Fruit fly (Drosophila melanogaster) whole organism: ENCODE measurements around the gene CG43799.

Experiments used
- Dll ChIP-seq: fragments of >200 bp; optimal IDR thresholded peaks from 2 replicates; lab custom pipeline; 2017
- pan ChIP-seq: fragments of >200 bp; optimal IDR thresholded peaks from 2 replicates; lab custom pipeline; 2017
- psq ChIP-seq: fragments of >200 bp; optimal IDR thresholded peaks from 2 replicates; lab custom pipeline; 2017

- TF ChIP-seq pan = no peak
- no peak for TF ChIP-seq psq (lab: Kevin White, UChicago)
- TF ChIP-seq Dll (lab: Kevin White, UChicago) = no peak
Measured at dm6 chr2L:7262580-7262979, 35.0 kb downstream of the CG43799 start.
